Fruit fly (Drosophila melanogaster) whole organism, prepupa: ENCODE results near the gene Naxe.

ENCODE experiments used
- Blimp-1 ChIP-seq: fragments of 200-800 bp; sonication (Bioruptor generic); optimal IDR thresholded peaks from 3 replicates; lab custom pipeline; 2017; ENCODE audit warnings: missing biosample characterization, missing genetic modification characterization, mild to moderate bottlenecking, moderate library complexity, missing genetic modification reagents
- CG10631 ChIP-seq: fragments of 200-800 bp; sonication (Bioruptor generic); optimal IDR thresholded peaks from 2 replicates; lab custom pipeline; 2016; ENCODE audit warnings: missing biosample characterization, missing genetic modification characterization
- CG10669 ChIP-seq: fragments of 200-800 bp; sonication (Bioruptor generic); optimal IDR thresholded peaks from 3 replicates; lab custom pipeline; 2018; ENCODE audit warnings: missing biosample characterization, mild to moderate bottlenecking, missing genetic modification characterization, moderate library complexity
- CG11294 ChIP-seq: fragments of 200-800 bp; sonication (Bioruptor generic); IDR thresholded peaks from 2 replicates; pipeline ENCODE4 v1.3.6; 2022; ENCODE audit warnings: missing biosample characterization, missing genetic modification characterization
- CG11762 ChIP-seq: fragments of 200-800 bp; sonication (Bioruptor generic); optimal IDR thresholded peaks from 3 replicates; lab custom pipeline; 2016; ENCODE audit warnings: missing biosample characterization, missing genetic modification characterization; ENCODE audit not compliant: insufficient read depth
- CG15336 ChIP-seq: fragments of 200-800 bp; sonication (Bioruptor generic); IDR thresholded peaks from 2 replicates; pipeline ENCODE4 v1.3.6; 2022; ENCODE audit warnings: missing biosample characterization, missing genetic modification characterization
- CG16779 ChIP-seq: fragments of 200-800 bp; sonication (Bioruptor generic); optimal IDR thresholded peaks from 3 replicates; lab custom pipeline; 2017; ENCODE audit warnings: missing biosample characterization, mild to moderate bottlenecking, missing genetic modification characterization
- CG3032 ChIP-seq: fragments of 200-800 bp; optimal IDR thresholded peaks from 2 replicates; lab custom pipeline; 2019; ENCODE audit warnings: missing biosample characterization, mild to moderate bottlenecking, missing genetic modification characterization, moderate library complexity
- CG32006 ChIP-seq: fragments of 200-800 bp; sonication (Bioruptor generic); optimal IDR thresholded peaks from 3 replicates; lab custom pipeline; 2017; ENCODE audit warnings: missing biosample characterization, mild to moderate bottlenecking, missing genetic modification characterization
- CG34406 ChIP-seq: fragments of 200-800 bp; sonication (Bioruptor generic); optimal IDR thresholded peaks from 3 replicates; lab custom pipeline; 2016; ENCODE audit warnings: missing biosample characterization, missing genetic modification characterization
- CG3919 ChIP-seq: fragments of 200-800 bp; sonication (Bioruptor generic); optimal IDR thresholded peaks from 3 replicates; lab custom pipeline; 2016; ENCODE audit warnings: missing biosample characterization, missing genetic modification characterization
- CG4318 ChIP-seq: fragments of 200-800 bp; sonication (Bioruptor generic); optimal IDR thresholded peaks from 3 replicates; lab custom pipeline; 2017; ENCODE audit warnings: missing biosample characterization, mild to moderate bottlenecking, missing genetic modification characterization
- CG6163 ChIP-seq: fragments of 200-800 bp; sonication (Bioruptor generic); IDR thresholded peaks from 3 replicates; pipeline ENCODE4 v1.3.6; 2022; ENCODE audit warnings: missing biosample characterization, missing genetic modification characterization
- CG6276 ChIP-seq: fragments of 200-800 bp; sonication (Bioruptor generic); optimal IDR thresholded peaks from 2 replicates; lab custom pipeline; 2017; ENCODE audit warnings: missing biosample characterization, mild to moderate bottlenecking, missing genetic modification characterization
- CG6792 ChIP-seq: fragments of 200-800 bp; sonication (Bioruptor generic); optimal IDR thresholded peaks from 3 replicates; lab custom pipeline; 2016; ENCODE audit warnings: missing biosample characterization, missing genetic modification characterization
- CG6808 ChIP-seq: fragments of 200-800 bp; sonication (Bioruptor generic); optimal IDR thresholded peaks from 3 replicates; lab custom pipeline; 2017; ENCODE audit warnings: missing biosample characterization, missing genetic modification characterization, mild to moderate bottlenecking, moderate library complexity, missing genetic modification reagents
- CG6854 ChIP-seq: fragments of 200-800 bp; sonication (Bioruptor generic); optimal IDR thresholded peaks from 2 replicates; lab custom pipeline; 2017; ENCODE audit warnings: missing biosample characterization, mild to moderate bottlenecking, missing genetic modification characterization
- CG7368 ChIP-seq: fragments of 200-800 bp; sonication (Bioruptor generic); optimal IDR thresholded peaks from 3 replicates; lab custom pipeline; 2016; ENCODE audit warnings: missing biosample characterization, missing genetic modification characterization
- CG8119 ChIP-seq: fragments of 200-800 bp; sonication (Bioruptor generic); IDR thresholded peaks from 3 replicates; pipeline ENCODE4 v1.3.6; 2022; ENCODE audit warnings: missing biosample characterization, missing genetic modification characterization
- CG8319 ChIP-seq: fragments of 200-800 bp; sonication (Bioruptor generic); optimal IDR thresholded peaks from 3 replicates; lab custom pipeline; 2016; ENCODE audit warnings: missing biosample characterization, missing genetic modification characterization
- CG8632 ChIP-seq: fragments of 200-800 bp; sonication (Bioruptor generic); optimal IDR thresholded peaks from 3 replicates; lab custom pipeline; 2016; ENCODE audit warnings: missing biosample characterization, missing genetic modification characterization
- CG9139 ChIP-seq: fragments of 200-800 bp; sonication (Bioruptor generic); optimal IDR thresholded peaks from 3 replicates; lab custom pipeline; 2017; ENCODE audit warnings: missing biosample characterization, mild to moderate bottlenecking, missing genetic modification characterization
- Eip75B ChIP-seq: fragments of 200-800 bp; sonication (Bioruptor generic); optimal IDR thresholded peaks from 3 replicates; lab custom pipeline; 2016; ENCODE audit warnings: missing biosample characterization, missing genetic modification characterization
- Eip78C ChIP-seq: fragments of 200-800 bp; sonication (Bioruptor generic); peaks from one replicate; lab custom pipeline; 2016; ENCODE audit warnings: missing biosample characterization, missing genetic modification characterization
- Eip93F ChIP-seq: fragments of 200-800 bp; sonication (Bioruptor generic); optimal IDR thresholded peaks from 2 replicates; lab custom pipeline; 2016; ENCODE audit warnings: missing biosample characterization, mild to moderate bottlenecking, missing genetic modification characterization
- Ets21C ChIP-seq: fragments of 200-800 bp; sonication (Bioruptor generic); optimal IDR thresholded peaks from 3 replicates; lab custom pipeline; 2016; ENCODE audit warnings: missing biosample characterization, missing genetic modification characterization
- Ets96B ChIP-seq: fragments of 200-800 bp; optimal IDR thresholded peaks from 2 replicates; lab custom pipeline; 2019; ENCODE audit warnings: missing biosample characterization, mild to moderate bottlenecking, missing genetic modification characterization, moderate library complexity
- Gug ChIP-seq: fragments of 200-800 bp; sonication (Bioruptor generic); IDR thresholded peaks from 2 replicates; pipeline ENCODE4 v1.3.6; 2022; ENCODE audit warnings: missing biosample characterization, missing genetic modification characterization
- Hr39 ChIP-seq: fragments of 200-800 bp; sonication (Bioruptor generic); optimal IDR thresholded peaks from 2 replicates; lab custom pipeline; 2016; ENCODE audit warnings: missing biosample characterization, missing genetic modification characterization
- Met ChIP-seq: fragments of 200-800 bp; sonication (Bioruptor generic); optimal IDR thresholded peaks from 3 replicates; lab custom pipeline; 2016; ENCODE audit warnings: missing biosample characterization, missing genetic modification characterization
- OdsH ChIP-seq: fragments of 200-800 bp; sonication (Bioruptor generic); optimal IDR thresholded peaks from 3 replicates; lab custom pipeline; 2016; ENCODE audit warnings: missing biosample characterization, missing genetic modification characterization
- Smox ChIP-seq: fragments of 200-800 bp; sonication (Bioruptor generic); optimal IDR thresholded peaks from 3 replicates; lab custom pipeline; 2016; ENCODE audit warnings: missing biosample characterization, missing genetic modification characterization
- Sox102F ChIP-seq: fragments of 200-800 bp; sonication (Bioruptor generic); optimal IDR thresholded peaks from 2 replicates; lab custom pipeline; 2016; ENCODE audit warnings: missing biosample characterization, mild to moderate bottlenecking, missing genetic modification characterization
- Sox14 ChIP-seq: fragments of 200-800 bp; sonication (Bioruptor generic); optimal IDR thresholded peaks from 3 replicates; lab custom pipeline; 2016; ENCODE audit warnings: missing biosample characterization, missing genetic modification characterization
- achi ChIP-seq: fragments of 200-800 bp; sonication (Bioruptor generic); optimal IDR thresholded peaks from 3 replicates; lab custom pipeline; 2016; ENCODE audit warnings: missing biosample characterization, missing genetic modification characterization
- cyc ChIP-seq: fragments of 200-800 bp; sonication (Bioruptor generic); optimal IDR thresholded peaks from 3 replicates; lab custom pipeline; 2016; ENCODE audit warnings: missing biosample characterization, missing genetic modification characterization
- dac ChIP-seq: fragments of 200-800 bp; sonication (Bioruptor generic); optimal IDR thresholded peaks from 2 replicates; lab custom pipeline; 2017; ENCODE audit warnings: missing biosample characterization, mild to moderate bottlenecking, missing genetic modification characterization
- eg ChIP-seq: fragments of 200-800 bp; sonication (Bioruptor generic); IDR thresholded peaks from 3 replicates; pipeline ENCODE4 v1.3.6; 2022; ENCODE audit warnings: missing biosample characterization, missing genetic modification characterization
- fd59A ChIP-seq: fragments of 200-800 bp; sonication (Bioruptor generic); optimal IDR thresholded peaks from 2 replicates; lab custom pipeline; 2017; ENCODE audit warnings: missing biosample characterization, mild to moderate bottlenecking, missing genetic modification characterization, missing genetic modification reagents
- lz ChIP-seq: fragments of 200-800 bp; sonication (Bioruptor generic); optimal IDR thresholded peaks from 3 replicates; lab custom pipeline; 2016; ENCODE audit warnings: missing biosample characterization, missing genetic modification characterization
- net ChIP-seq: fragments of 200-800 bp; sonication (Bioruptor generic); optimal IDR thresholded peaks from 3 replicates; lab custom pipeline; 2016; ENCODE audit warnings: missing biosample characterization, missing genetic modification characterization
- pdm3 ChIP-seq: fragments of 200-800 bp; sonication (Bioruptor generic); optimal IDR thresholded peaks from 3 replicates; lab custom pipeline; 2016; ENCODE audit warnings: missing biosample characterization, missing genetic modification characterization
- salr ChIP-seq, 2 experiments: fragments of 200-800 bp; sonication (Bioruptor generic); optimal IDR thresholded peaks; 3 replicates each; lab custom pipeline; 2016 to 2018; ENCODE audit warnings: missing biosample characterization in 2 of 2, missing genetic modification characterization in 2 of 2, mild to moderate bottlenecking in 1 of 2
- spab ChIP-seq: fragments of 200-800 bp; sonication (Bioruptor generic); optimal IDR thresholded peaks from 2 replicates; lab custom pipeline; 2017; ENCODE audit warnings: missing biosample characterization, mild to moderate bottlenecking, missing genetic modification characterization, missing genetic modification reagents
- ss ChIP-seq, 2 experiments: fragments of 200-800 bp; sonication (Bioruptor generic); optimal IDR thresholded peaks; 2 replicates in 1 of 2; 3 replicates in 1 of 2; lab custom pipeline; 2017 to 2018; ENCODE audit warnings: mild to moderate bottlenecking in 2 of 2, missing biosample characterization in 2 of 2, missing genetic modification characterization in 2 of 2, moderate library complexity in 1 of 2
- svp ChIP-seq: fragments of 200-800 bp; sonication (Bioruptor generic); peaks from one replicate; lab custom pipeline; 2016; ENCODE audit warnings: missing biosample characterization, missing genetic modification characterization
- topi ChIP-seq: fragments of 200-800 bp; sonication (Bioruptor generic); optimal IDR thresholded peaks from 3 replicates; lab custom pipeline; 2016; ENCODE audit warnings: missing biosample characterization, missing genetic modification characterization

Naxe gene

DNA sequence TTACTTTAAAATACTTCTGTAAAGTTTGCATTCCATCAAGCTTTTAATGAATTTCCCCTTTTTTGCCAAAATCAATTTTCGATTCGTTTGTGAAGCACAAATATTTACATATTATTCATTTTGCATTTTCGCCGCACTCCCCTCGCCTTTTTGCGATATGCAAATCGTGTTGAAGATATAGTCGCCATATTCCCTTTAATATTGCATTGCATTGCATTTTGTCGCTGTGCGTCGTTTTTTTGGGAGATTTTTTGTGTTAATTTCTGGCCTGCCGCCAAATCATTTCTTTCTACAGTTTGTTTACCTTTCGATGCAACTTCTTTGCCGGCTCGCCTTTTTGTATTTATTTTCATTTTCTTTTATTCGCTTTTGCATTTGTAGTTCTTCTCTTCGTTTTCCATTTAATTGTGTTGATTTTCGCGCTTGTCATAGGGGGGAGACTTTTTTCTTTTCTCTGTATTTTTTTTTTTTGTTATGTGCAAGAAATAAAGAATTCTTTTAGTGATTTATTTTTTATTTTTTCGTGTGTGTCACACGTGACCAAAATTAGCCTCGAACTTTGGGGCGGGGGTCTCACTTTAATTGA is 20.7 kb upstream of the Naxe start:
- TF ChIP-seq CG10631 (GFP tag; lab: Kevin White, UChicago) (no peak), net (peak; percentile 8), Eip78C (GFP tag; lab: Kevin White, UChicago) (peak; percentile 53), salr (GFP tag; optimal IDR thresholded peaks at IDR 0.05; lab: Kevin White, UChicago) (peak in 1 of 2 experiments; percentile 43), CG4318 (no peak), CG11294 (GFP tag; lab: Robert Waterston, UW) (no peak), OdsH (GFP tag; lab: Kevin White, UChicago) (no peak), CG15336 (GFP tag; lab: Robert Waterston, UW) (peak; percentile 60), fd59A (no peak), Hr39 (GFP tag; lab: Kevin White, UChicago) (no peak), Gug (GFP tag; lab: Robert Waterston, UW) (peak; percentile 44), eg (GFP tag; lab: Robert Waterston, UW) (peak; percentile 88), CG6163 (GFP tag; lab: Robert Waterston, UW) (peak; percentile 67; the same call in 2 of the 3 replicates), lz (no peak), cyc (GFP tag; lab: Kevin White, UChicago) (no peak), CG8119 (peak; percentile 67), CG6276 (peak; percentile 71), CG9139 (no peak), topi (GFP tag; lab: Kevin White, UChicago) (no peak), CG32006 (peak; percentile 1), Met (no peak), CG8319 (no peak), CG34406 (no peak), spab (GFP tag; lab: Kevin White, UChicago) (no peak)

DNA sequence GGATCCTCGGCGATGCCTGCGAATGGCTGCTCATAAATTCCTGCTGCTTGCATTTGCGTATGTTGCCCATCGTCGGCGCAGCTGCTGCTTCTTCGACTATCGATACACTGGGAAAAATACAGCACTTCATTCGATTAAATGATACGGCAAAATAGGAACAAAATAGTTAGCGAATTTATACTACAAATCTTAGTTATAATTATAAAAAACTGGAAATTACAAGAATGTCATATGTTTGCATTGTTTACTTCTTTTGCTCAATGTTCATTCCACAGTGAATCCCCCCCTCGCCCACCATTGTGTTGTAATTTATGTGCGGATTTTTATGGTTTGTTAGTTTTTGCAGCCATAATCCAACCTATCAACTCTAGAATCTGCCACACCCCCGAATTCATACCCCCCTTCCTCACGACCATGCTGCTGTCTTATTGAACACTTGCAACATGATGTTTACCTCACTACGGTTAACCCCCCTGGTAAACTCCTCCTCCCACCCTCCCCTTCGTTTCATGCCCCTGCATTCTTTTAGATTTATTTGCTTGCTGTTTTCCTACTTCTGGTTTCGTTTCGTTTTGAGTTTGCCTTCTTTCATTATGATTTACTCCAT is 19.8 kb upstream of the Naxe start:
- TF ChIP-seq Hr39 (GFP tag; lab: Kevin White, UChicago) = peak; percentile 40
- peak; percentile 14 for TF ChIP-seq lz
- peak; percentile 33 for TF ChIP-seq CG7368 (GFP tag; lab: Kevin White, UChicago)
- peak; percentile 52 for TF ChIP-seq net
- TF ChIP-seq Eip93F (GFP tag; lab: Kevin White, UChicago) = no peak
- TF ChIP-seq CG16779 = peak; percentile 32
- peak; percentile 17 for TF ChIP-seq Smox (GFP tag; lab: Kevin White, UChicago)
- TF ChIP-seq OdsH (GFP tag; lab: Kevin White, UChicago) = peak; percentile 69
- TF ChIP-seq CG10669 (GFP tag; lab: Kevin White, UChicago) = peak; percentile 67
- TF ChIP-seq Blimp-1 (GFP tag; lab: Kevin White, UChicago) = no peak
- peak; percentile 63 to 66 for TF ChIP-seq ss (GFP tag; optimal IDR thresholded peaks at IDR 0.05; lab: Kevin White, UChicago)
- TF ChIP-seq Ets21C (GFP tag; lab: Kevin White, UChicago) = no peak
- peak; percentile 65 for TF ChIP-seq CG11294 (GFP tag; lab: Robert Waterston, UW)
- TF ChIP-seq CG6276 = peak; percentile 30
- peak; percentile 89 for TF ChIP-seq Eip78C (GFP tag; lab: Kevin White, UChicago)
- peak; percentile 81 for TF ChIP-seq eg (GFP tag; lab: Robert Waterston, UW)
- peak; percentile 41 for TF ChIP-seq CG6792
- TF ChIP-seq CG6163 (GFP tag; lab: Robert Waterston, UW) = peak; percentile 82
- TF ChIP-seq CG6808 (GFP tag; lab: Kevin White, UChicago) = peak; percentile 63
- TF ChIP-seq svp (GFP tag; lab: Kevin White, UChicago) = peak; percentile 66
- peak; percentile 70 for TF ChIP-seq achi (GFP tag; lab: Kevin White, UChicago)
- peak; percentile 40 for TF ChIP-seq CG4318
- TF ChIP-seq CG3919 (GFP tag; lab: Kevin White, UChicago) = peak; percentile 75
- TF ChIP-seq CG3032 (tag; lab: Kevin White, UChicago) = peak; percentile 82
- peak; percentile 51 to 56 for TF ChIP-seq salr (GFP tag; optimal IDR thresholded peaks at IDR 0.05; lab: Kevin White, UChicago)
- TF ChIP-seq Ets96B = peak; percentile 75
- peak; percentile 74 for TF ChIP-seq CG15336 (GFP tag; lab: Robert Waterston, UW)
- TF ChIP-seq CG6854 = no peak
- peak; percentile 72 for TF ChIP-seq pdm3 (GFP tag; lab: Kevin White, UChicago)
- peak; percentile 52 for TF ChIP-seq topi (GFP tag; lab: Kevin White, UChicago)
- TF ChIP-seq CG11762 (GFP tag; lab: Kevin White, UChicago) = peak; percentile 39
- peak; percentile 12 for TF ChIP-seq Sox102F (GFP tag; lab: Kevin White, UChicago)
- TF ChIP-seq Sox14 (GFP tag; lab: Kevin White, UChicago) = peak; percentile 59
- peak; percentile 68 for TF ChIP-seq CG32006
- no peak for TF ChIP-seq dac
- peak; percentile 43 for TF ChIP-seq CG8632
- peak; percentile 64 for TF ChIP-seq Eip75B
